Fruit fly (Drosophila melanogaster) whole organism, prepupa: ENCODE results near the gene CG42394.

ENCODE experiments used
- Blimp-1 ChIP-seq: fragments of 200-800 bp; sonication (Bioruptor generic); optimal IDR thresholded peaks from 3 replicates; lab custom pipeline; 2017; ENCODE audit warnings: missing biosample characterization, missing genetic modification characterization, mild to moderate bottlenecking, moderate library complexity, missing genetic modification reagents
- CG10631 ChIP-seq: fragments of 200-800 bp; sonication (Bioruptor generic); optimal IDR thresholded peaks from 2 replicates; lab custom pipeline; 2016; ENCODE audit warnings: missing biosample characterization, missing genetic modification characterization
- CG10669 ChIP-seq: fragments of 200-800 bp; sonication (Bioruptor generic); optimal IDR thresholded peaks from 3 replicates; lab custom pipeline; 2018; ENCODE audit warnings: missing biosample characterization, mild to moderate bottlenecking, missing genetic modification characterization, moderate library complexity
- CG11762 ChIP-seq: fragments of 200-800 bp; sonication (Bioruptor generic); optimal IDR thresholded peaks from 3 replicates; lab custom pipeline; 2016; ENCODE audit warnings: missing biosample characterization, missing genetic modification characterization; ENCODE audit not compliant: insufficient read depth
- CG15336 ChIP-seq: fragments of 200-800 bp; sonication (Bioruptor generic); IDR thresholded peaks from 2 replicates; pipeline ENCODE4 v1.3.6; 2022; ENCODE audit warnings: missing biosample characterization, missing genetic modification characterization
- CG1621 ChIP-seq: fragments of 200-800 bp; sonication (Bioruptor generic); optimal IDR thresholded peaks from 3 replicates; lab custom pipeline; 2018; ENCODE audit warnings: missing biosample characterization, mild to moderate bottlenecking, missing genetic modification characterization
- CG16779 ChIP-seq: fragments of 200-800 bp; sonication (Bioruptor generic); optimal IDR thresholded peaks from 3 replicates; lab custom pipeline; 2017; ENCODE audit warnings: missing biosample characterization, mild to moderate bottlenecking, missing genetic modification characterization
- CG3032 ChIP-seq: fragments of 200-800 bp; optimal IDR thresholded peaks from 2 replicates; lab custom pipeline; 2019; ENCODE audit warnings: missing biosample characterization, mild to moderate bottlenecking, missing genetic modification characterization, moderate library complexity
- CG31627 ChIP-seq: fragments of 200-800 bp; sonication (Bioruptor generic); optimal IDR thresholded peaks from 3 replicates; lab custom pipeline; 2016; ENCODE audit warnings: missing biosample characterization, missing genetic modification characterization
- CG34406 ChIP-seq: fragments of 200-800 bp; sonication (Bioruptor generic); optimal IDR thresholded peaks from 3 replicates; lab custom pipeline; 2016; ENCODE audit warnings: missing biosample characterization, missing genetic modification characterization
- CG3919 ChIP-seq: fragments of 200-800 bp; sonication (Bioruptor generic); optimal IDR thresholded peaks from 3 replicates; lab custom pipeline; 2016; ENCODE audit warnings: missing biosample characterization, missing genetic modification characterization
- CG6792 ChIP-seq: fragments of 200-800 bp; sonication (Bioruptor generic); optimal IDR thresholded peaks from 3 replicates; lab custom pipeline; 2016; ENCODE audit warnings: missing biosample characterization, missing genetic modification characterization
- CG6808 ChIP-seq: fragments of 200-800 bp; sonication (Bioruptor generic); optimal IDR thresholded peaks from 3 replicates; lab custom pipeline; 2017; ENCODE audit warnings: missing biosample characterization, missing genetic modification characterization, mild to moderate bottlenecking, moderate library complexity, missing genetic modification reagents
- CG6854 ChIP-seq: fragments of 200-800 bp; sonication (Bioruptor generic); optimal IDR thresholded peaks from 2 replicates; lab custom pipeline; 2017; ENCODE audit warnings: missing biosample characterization, mild to moderate bottlenecking, missing genetic modification characterization
- CG7368 ChIP-seq: fragments of 200-800 bp; sonication (Bioruptor generic); optimal IDR thresholded peaks from 3 replicates; lab custom pipeline; 2016; ENCODE audit warnings: missing biosample characterization, missing genetic modification characterization
- CG8319 ChIP-seq: fragments of 200-800 bp; sonication (Bioruptor generic); optimal IDR thresholded peaks from 3 replicates; lab custom pipeline; 2016; ENCODE audit warnings: missing biosample characterization, missing genetic modification characterization
- CG9139 ChIP-seq: fragments of 200-800 bp; sonication (Bioruptor generic); optimal IDR thresholded peaks from 3 replicates; lab custom pipeline; 2017; ENCODE audit warnings: missing biosample characterization, mild to moderate bottlenecking, missing genetic modification characterization
- Eip78C ChIP-seq: fragments of 200-800 bp; sonication (Bioruptor generic); peaks from one replicate; lab custom pipeline; 2016; ENCODE audit warnings: missing biosample characterization, missing genetic modification characterization
- Eip93F ChIP-seq: fragments of 200-800 bp; sonication (Bioruptor generic); optimal IDR thresholded peaks from 2 replicates; lab custom pipeline; 2016; ENCODE audit warnings: missing biosample characterization, mild to moderate bottlenecking, missing genetic modification characterization
- Ets21C ChIP-seq: fragments of 200-800 bp; sonication (Bioruptor generic); optimal IDR thresholded peaks from 3 replicates; lab custom pipeline; 2016; ENCODE audit warnings: missing biosample characterization, missing genetic modification characterization
- Ets96B ChIP-seq: fragments of 200-800 bp; optimal IDR thresholded peaks from 2 replicates; lab custom pipeline; 2019; ENCODE audit warnings: missing biosample characterization, mild to moderate bottlenecking, missing genetic modification characterization, moderate library complexity
- Hr38 ChIP-seq: sonication (Bioruptor generic); optimal IDR thresholded peaks from 2 replicates; lab custom pipeline; 2016; ENCODE audit warnings: missing biosample characterization, missing genetic modification characterization
- Hr4 ChIP-seq: fragments of 200-800 bp; sonication (Bioruptor generic); optimal IDR thresholded peaks from 3 replicates; lab custom pipeline; 2016; ENCODE audit warnings: missing biosample characterization, missing genetic modification characterization
- Met ChIP-seq: fragments of 200-800 bp; sonication (Bioruptor generic); optimal IDR thresholded peaks from 3 replicates; lab custom pipeline; 2016; ENCODE audit warnings: missing biosample characterization, missing genetic modification characterization
- OdsH ChIP-seq: fragments of 200-800 bp; sonication (Bioruptor generic); optimal IDR thresholded peaks from 3 replicates; lab custom pipeline; 2016; ENCODE audit warnings: missing biosample characterization, missing genetic modification characterization
- Sox102F ChIP-seq: fragments of 200-800 bp; sonication (Bioruptor generic); optimal IDR thresholded peaks from 2 replicates; lab custom pipeline; 2016; ENCODE audit warnings: missing biosample characterization, mild to moderate bottlenecking, missing genetic modification characterization
- achi ChIP-seq: fragments of 200-800 bp; sonication (Bioruptor generic); optimal IDR thresholded peaks from 3 replicates; lab custom pipeline; 2016; ENCODE audit warnings: missing biosample characterization, missing genetic modification characterization
- acj6 ChIP-seq: fragments of 200-800 bp; sonication (Bioruptor generic); optimal IDR thresholded peaks from 3 replicates; lab custom pipeline; 2016; ENCODE audit warnings: missing biosample characterization, missing genetic modification characterization
- cyc ChIP-seq: fragments of 200-800 bp; sonication (Bioruptor generic); optimal IDR thresholded peaks from 3 replicates; lab custom pipeline; 2016; ENCODE audit warnings: missing biosample characterization, missing genetic modification characterization
- dac ChIP-seq: fragments of 200-800 bp; sonication (Bioruptor generic); optimal IDR thresholded peaks from 2 replicates; lab custom pipeline; 2017; ENCODE audit warnings: missing biosample characterization, mild to moderate bottlenecking, missing genetic modification characterization
- dsx ChIP-seq: fragments of 200-800 bp; optimal IDR thresholded peaks from 3 replicates; lab custom pipeline; 2019; ENCODE audit warnings: missing biosample characterization, mild to moderate bottlenecking, missing genetic modification characterization, moderate library complexity; ENCODE audit not compliant: poor library complexity, severe bottlenecking
- esn ChIP-seq: fragments of 200-800 bp; sonication (Bioruptor generic); optimal IDR thresholded peaks from 2 replicates; lab custom pipeline; 2016; ENCODE audit warnings: missing biosample characterization, mild to moderate bottlenecking, missing genetic modification characterization, moderate library complexity
- fd59A ChIP-seq: fragments of 200-800 bp; sonication (Bioruptor generic); optimal IDR thresholded peaks from 2 replicates; lab custom pipeline; 2017; ENCODE audit warnings: missing biosample characterization, mild to moderate bottlenecking, missing genetic modification characterization, missing genetic modification reagents
- fd85E ChIP-seq: fragments of 200-800 bp; sonication (Bioruptor generic); optimal IDR thresholded peaks from 3 replicates; lab custom pipeline; 2016; ENCODE audit warnings: missing biosample characterization, missing genetic modification characterization
- fkh ChIP-seq: fragments of 200-800 bp; sonication (Bioruptor generic); optimal IDR thresholded peaks from 3 replicates; lab custom pipeline; 2017; ENCODE audit warnings: missing biosample characterization, mild to moderate bottlenecking, missing genetic modification characterization, moderate library complexity
- pdm3 ChIP-seq: fragments of 200-800 bp; sonication (Bioruptor generic); optimal IDR thresholded peaks from 3 replicates; lab custom pipeline; 2016; ENCODE audit warnings: missing biosample characterization, missing genetic modification characterization
- spab ChIP-seq: fragments of 200-800 bp; sonication (Bioruptor generic); optimal IDR thresholded peaks from 2 replicates; lab custom pipeline; 2017; ENCODE audit warnings: missing biosample characterization, mild to moderate bottlenecking, missing genetic modification characterization, missing genetic modification reagents
- topi ChIP-seq: fragments of 200-800 bp; sonication (Bioruptor generic); optimal IDR thresholded peaks from 3 replicates; lab custom pipeline; 2016; ENCODE audit warnings: missing biosample characterization, missing genetic modification characterization
- vri ChIP-seq: fragments of 200-800 bp; sonication (Bioruptor generic); optimal IDR thresholded peaks from 3 replicates; lab custom pipeline; 2016; ENCODE audit warnings: missing biosample characterization, mild to moderate bottlenecking, missing genetic modification characterization

CG42394 gene

DNA sequence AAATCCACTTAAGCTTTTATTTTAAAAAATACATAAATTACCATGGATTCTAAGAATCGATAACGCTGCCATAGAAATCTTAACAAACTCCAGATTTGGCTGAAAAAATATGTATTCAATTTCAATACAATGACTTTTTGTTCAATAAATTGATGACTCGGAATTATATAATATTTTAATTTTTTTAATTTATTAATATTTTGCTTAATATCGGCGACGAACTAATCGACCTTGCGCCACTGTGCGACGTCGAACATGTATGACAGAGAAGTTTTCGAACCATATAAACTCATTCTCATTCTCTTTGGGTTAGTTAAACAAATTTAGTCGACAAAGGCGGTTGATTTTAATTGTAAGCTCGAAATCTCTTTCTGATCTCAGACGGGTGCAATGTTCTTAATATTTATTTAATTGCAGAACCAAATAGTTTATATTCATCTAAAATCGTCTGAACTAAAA lies at the start of gene CG42394 (continued):
- peak; percentile 91 for TF ChIP-seq Hr4 (GFP tag; lab: Kevin White, UChicago)
- peak; percentile 94 for TF ChIP-seq CG11762 (GFP tag; lab: Kevin White, UChicago)
- peak; percentile 77 for TF ChIP-seq cyc (GFP tag; lab: Kevin White, UChicago)
- peak; percentile 92 for TF ChIP-seq CG6854 (GFP tag; lab: Kevin White, UChicago)
- TF ChIP-seq CG16779 (tag; lab: Kevin White, UChicago): peak; percentile 96
- peak; percentile 30 for TF ChIP-seq fkh (GFP tag; lab: Kevin White, UChicago)
- peak; percentile 92 for TF ChIP-seq topi (GFP tag; lab: Kevin White, UChicago)
- peak; percentile 92 for TF ChIP-seq CG10631 (GFP tag; lab: Kevin White, UChicago)
- TF ChIP-seq, all 60 proteins: peak for 59

DNA sequence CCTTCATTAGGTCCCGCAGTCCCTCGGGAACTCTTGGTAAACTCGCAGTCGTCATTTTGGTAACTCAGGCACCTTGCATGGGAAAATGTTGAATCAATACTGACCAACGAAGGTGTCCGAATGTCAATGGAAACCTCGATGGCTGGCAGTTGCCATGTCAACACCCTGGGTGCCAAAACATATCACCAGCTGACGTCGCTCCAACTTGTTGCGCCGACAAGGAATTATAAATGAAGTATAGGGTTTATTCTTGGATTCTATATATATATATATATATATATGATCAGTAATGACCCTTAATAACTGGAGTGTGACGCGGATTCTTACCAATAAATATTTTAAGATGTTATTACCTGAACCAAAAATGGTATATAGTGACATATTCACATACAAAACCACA lies 45.8 kb upstream of the CG42394 start, which contains the start of gene CG14692:
CG14692 (minus strand) TSS at position 101 of the 400 bp plus-strand sequence.
- no peak for TF ChIP-seq CG6792 (GFP tag; lab: Kevin White, UChicago)
- TF ChIP-seq CG3032 (tag; lab: Kevin White, UChicago): no peak
- no peak for TF ChIP-seq fd59A (GFP tag; lab: Kevin White, UChicago)

DNA sequence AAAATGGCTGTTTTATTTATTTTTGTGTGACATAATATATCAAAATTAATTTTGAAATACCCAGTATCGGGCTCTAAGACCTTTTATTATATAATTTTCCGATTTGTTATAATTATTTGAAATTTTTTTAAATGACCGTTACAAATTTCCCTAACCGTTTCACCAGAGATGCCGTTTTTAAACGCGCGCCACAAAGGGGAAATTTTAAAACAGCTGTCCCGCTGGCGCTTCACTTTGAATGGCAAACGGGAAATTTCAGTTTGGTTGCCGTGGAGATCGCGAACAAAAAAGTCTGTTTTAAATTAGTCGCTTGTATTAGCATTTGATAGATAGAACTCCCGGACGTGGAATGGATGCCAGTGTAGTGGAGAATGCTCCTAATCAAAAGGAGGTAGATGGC lies 34.6 kb upstream of the CG42394 start, which contains the start of the genes CG14693 and TTLL15:
CG14693 (minus strand) TSS at position 16 of the 400 bp plus-strand sequence.
TTLL15 (plus strand) TSS at position 257 of the 400 bp plus-strand sequence.
- TF ChIP-seq CG6854 (GFP tag; lab: Kevin White, UChicago): no peak
- no peak for TF ChIP-seq Ets96B (tag; lab: Kevin White, UChicago)
- TF ChIP-seq CG6792 (GFP tag; lab: Kevin White, UChicago): no peak
- no peak for TF ChIP-seq CG6808 (GFP tag; lab: Kevin White, UChicago)
- no peak for TF ChIP-seq CG10669 (GFP tag; lab: Kevin White, UChicago)
- TF ChIP-seq Ets21C (GFP tag; lab: Kevin White, UChicago): no peak
- no peak for TF ChIP-seq dac (GFP tag; lab: Kevin White, UChicago)
- TF ChIP-seq esn (GFP tag; lab: Kevin White, UChicago): no peak
- TF ChIP-seq Eip93F (GFP tag; lab: Kevin White, UChicago): no peak
- no peak for TF ChIP-seq CG8319
- TF ChIP-seq OdsH (GFP tag; lab: Kevin White, UChicago): no peak
- no peak for TF ChIP-seq CG1621 (tag; lab: Kevin White, UChicago)
- TF ChIP-seq spab (GFP tag; lab: Kevin White, UChicago): no peak
- TF ChIP-seq Blimp-1 (GFP tag; lab: Kevin White, UChicago): no peak
- no peak for TF ChIP-seq cyc (GFP tag; lab: Kevin White, UChicago)

DNA sequence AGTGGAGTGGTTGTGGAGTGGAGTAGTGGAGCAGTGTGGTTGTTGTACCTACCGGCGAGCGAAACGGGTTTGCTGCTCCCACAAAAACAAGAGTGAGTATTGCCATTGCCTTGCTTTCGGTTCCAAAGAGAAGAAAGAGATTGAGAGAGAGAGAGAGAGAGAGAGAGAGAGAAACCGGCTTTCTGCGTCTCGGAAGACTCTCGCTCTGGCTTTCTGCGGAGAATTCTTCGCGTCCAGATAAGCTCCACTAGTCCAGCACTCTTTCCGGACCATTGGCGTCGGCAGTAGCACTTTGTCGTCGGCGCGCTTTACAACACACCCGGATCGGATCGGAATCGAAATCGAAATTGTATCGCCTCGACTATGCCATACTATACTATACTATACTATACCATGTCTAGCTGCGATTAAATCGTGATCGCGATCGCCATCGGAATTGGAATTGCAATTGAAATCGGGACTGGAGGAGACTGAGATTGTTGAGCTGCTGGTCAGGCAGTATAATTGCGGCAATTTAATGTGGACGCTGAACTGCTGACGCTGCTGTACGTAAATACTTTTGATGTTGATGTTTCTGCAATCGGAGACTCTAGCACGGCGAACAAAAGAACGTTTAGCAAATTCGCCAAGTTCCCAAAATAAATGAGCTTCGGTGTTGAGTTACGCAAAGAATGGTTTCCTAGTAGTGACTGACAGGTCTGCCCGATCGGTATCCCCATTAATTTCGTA lies 22.7 kb upstream of the CG42394 start, which contains the start of gene Cad86C:
Cad86C (plus strand) TSS at position 284 of the 729 bp plus-strand sequence.
- peak; percentile 11 for TF ChIP-seq vri
- no peak for TF ChIP-seq fd59A (GFP tag; lab: Kevin White, UChicago)
- TF ChIP-seq Met (GFP tag; lab: Kevin White, UChicago): no peak
- no peak for TF ChIP-seq CG7368 (GFP tag; lab: Kevin White, UChicago)
- no peak for TF ChIP-seq Ets96B (tag; lab: Kevin White, UChicago)
- no peak for TF ChIP-seq acj6
- TF ChIP-seq CG6854 (GFP tag; lab: Kevin White, UChicago): peak; percentile 67
- TF ChIP-seq CG15336 (GFP tag; lab: Robert Waterston, UW): peak; percentile 26; the same call in 1 of the 2 replicates
- peak; percentile 72 for TF ChIP-seq dsx
- TF ChIP-seq topi (GFP tag; lab: Kevin White, UChicago): peak; percentile 33
- no peak for TF ChIP-seq OdsH (GFP tag; lab: Kevin White, UChicago)
- TF ChIP-seq CG10669 (GFP tag; lab: Kevin White, UChicago): peak; percentile 17
- TF ChIP-seq CG3919 (GFP tag; lab: Kevin White, UChicago): peak; percentile 52
- no peak for TF ChIP-seq CG34406 (GFP tag; lab: Kevin White, UChicago)
- TF ChIP-seq Sox102F: peak; percentile 47
- no peak for TF ChIP-seq Hr38
- no peak for TF ChIP-seq pdm3 (GFP tag; lab: Kevin White, UChicago)
- TF ChIP-seq esn (GFP tag; lab: Kevin White, UChicago): peak; percentile 15
- no peak for TF ChIP-seq CG11762 (GFP tag; lab: Kevin White, UChicago)
- peak; percentile 78 for TF ChIP-seq CG9139 (GFP tag; lab: Kevin White, UChicago)
- TF ChIP-seq achi (GFP tag; lab: Kevin White, UChicago): no peak
- TF ChIP-seq CG1621 (tag; lab: Kevin White, UChicago): peak; percentile 63
- TF ChIP-seq CG31627: no peak
- TF ChIP-seq CG6808 (GFP tag; lab: Kevin White, UChicago): peak; percentile 47
- peak; percentile 64 for TF ChIP-seq fd85E (GFP tag; lab: Kevin White, UChicago)
- peak; percentile 24 for TF ChIP-seq spab (GFP tag; lab: Kevin White, UChicago)
- peak; percentile 85 for TF ChIP-seq Eip78C (GFP tag; lab: Kevin White, UChicago)
- TF ChIP-seq fkh (GFP tag; lab: Kevin White, UChicago): peak; percentile 12
- no peak for TF ChIP-seq Eip93F (GFP tag; lab: Kevin White, UChicago)
- TF ChIP-seq Blimp-1 (GFP tag; lab: Kevin White, UChicago): no peak
